Worm (Caenorhabditis elegans) whole organism, L3 larva: ENCODE measurements around the gene tcl-2.

Source experiments
- ZK546.5 ChIP-seq: sonication (generic microtip); optimal IDR thresholded peaks from 2 replicates; lab custom pipeline; 2017; ENCODE audit warnings: missing biosample characterization, missing genetic modification characterization
- ama-1 ChIP-seq: fragments of 150-350 bp; optimal IDR thresholded peaks from 2 replicates; lab custom pipeline; 2018
- fos-1 ChIP-seq: fragments of 150-350 bp; optimal IDR thresholded peaks from 2 replicates; lab custom pipeline; 2014; ENCODE audit warnings: missing biosample characterization, missing genetic modification characterization
- mdl-1 ChIP-seq: fragments of 150-350 bp; optimal IDR thresholded peaks from 2 replicates; lab custom pipeline; 2014; ENCODE audit warnings: missing biosample characterization, missing genetic modification characterization
- nhr-11 ChIP-seq: fragments of 150-350 bp; optimal IDR thresholded peaks from 2 replicates; lab custom pipeline; 2014; ENCODE audit warnings: missing biosample characterization, missing genetic modification characterization
- nhr-25 ChIP-seq: sonication (generic microtip); optimal IDR thresholded peaks from 2 replicates; lab custom pipeline; 2017; ENCODE audit warnings: missing biosample characterization, missing genetic modification characterization
- nhr-77 ChIP-seq: fragments of 150-350 bp; optimal IDR thresholded peaks from 2 replicates; lab custom pipeline; 2014; ENCODE audit warnings: missing biosample characterization, missing genetic modification characterization
- snpc-4 ChIP-seq: fragments of 150-350 bp; optimal IDR thresholded peaks from 2 replicates; lab custom pipeline; 2014; ENCODE audit warnings: missing biosample characterization, missing genetic modification characterization

DNA sequence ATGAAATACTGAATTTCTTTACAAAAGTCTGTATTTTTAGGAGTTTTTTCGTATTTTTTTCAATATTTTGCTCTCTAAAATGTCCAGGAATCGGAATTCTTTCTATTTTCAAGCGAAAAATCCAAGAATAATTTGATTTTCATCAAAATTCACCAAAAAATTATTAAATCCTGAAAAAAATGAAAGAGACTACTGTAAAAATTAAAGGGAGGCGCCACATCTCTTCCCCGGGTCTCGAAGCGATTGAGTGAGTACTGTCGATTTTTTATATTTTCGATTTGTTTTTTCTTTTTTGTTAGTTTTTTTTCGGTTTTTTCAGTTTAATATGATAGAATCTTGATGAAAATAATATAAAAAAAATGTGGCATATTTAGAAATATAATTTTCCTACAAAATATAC lies 4.6 kb downstream of the tcl-2 start:
- TF ChIP-seq nhr-77 (no peak), ama-1 (lab: Kevin White, UChicago) (no peak), mdl-1 (tag; lab: Kevin White, UChicago) (no peak), snpc-4 (tag; lab: Kevin White, UChicago) (no peak), ZK546.5 (tag; lab: Kevin White, UChicago) (no peak), nhr-25 (no peak), fos-1 (no peak), nhr-11 (no peak)
